Fruit fly (Drosophila melanogaster) whole organism, embryonic: ENCODE data around the gene SclA.

Experiments used
- C15 ChIP-seq: fragments of 200-800 bp; sonication (Bioruptor generic); IDR thresholded peaks from 3 replicates; pipeline ENCODE4 v1.3.6; 2022; ENCODE audit warnings: missing biosample characterization, missing genetic modification characterization
- CG10267 ChIP-seq: fragments of 200-800 bp; sonication (Bioruptor generic); optimal IDR thresholded peaks from 2 replicates; lab custom pipeline; 2018; ENCODE audit warnings: missing biosample characterization, mild to moderate bottlenecking, missing genetic modification characterization, moderate library complexity
- CG11504 ChIP-seq: fragments of 200-800 bp; sonication (Bioruptor generic); optimal IDR thresholded peaks from 3 replicates; lab custom pipeline; 2019; ENCODE audit warnings: missing biosample characterization, mild to moderate bottlenecking, missing genetic modification characterization, moderate library complexity
- CG12236 ChIP-seq: fragments of 200-800 bp; sonication (Bioruptor generic); optimal IDR thresholded peaks from 2 replicates; lab custom pipeline; 2016; ENCODE audit warnings: missing biosample characterization, missing genetic modification characterization
- CG12744 ChIP-seq: fragments of 200-800 bp; sonication (Bioruptor generic); optimal IDR thresholded peaks from 2 replicates; lab custom pipeline; 2016; ENCODE audit warnings: missing biosample characterization, missing genetic modification characterization
- CG14710 ChIP-seq: fragments of 200-800 bp; sonication (Bioruptor generic); optimal IDR thresholded peaks from 3 replicates; lab custom pipeline; 2019; ENCODE audit warnings: missing biosample characterization, mild to moderate bottlenecking, missing genetic modification characterization, moderate library complexity
- CG15269 ChIP-seq: fragments of 200-800 bp; sonication (Bioruptor generic); optimal IDR thresholded peaks from 2 replicates; lab custom pipeline; 2018; ENCODE audit warnings: missing biosample characterization, mild to moderate bottlenecking, missing genetic modification characterization, moderate library complexity
- CG18764 ChIP-seq: fragments of 200-800 bp; sonication (Bioruptor generic); optimal IDR thresholded peaks from 3 replicates; lab custom pipeline; 2016; ENCODE audit warnings: missing biosample characterization, missing genetic modification characterization
- CG2129 ChIP-seq: fragments of 200-800 bp; sonication (Bioruptor generic); IDR thresholded peaks from 2 replicates; pipeline ENCODE4 v1.3.6; 2022; ENCODE audit warnings: missing biosample characterization, missing genetic modification characterization; ENCODE audit not compliant: partially characterized antibody
- CG30020 ChIP-seq: fragments of 200-800 bp; optimal IDR thresholded peaks from 2 replicates; lab custom pipeline; 2019; ENCODE audit warnings: missing biosample characterization, mild to moderate bottlenecking, missing genetic modification characterization, moderate library complexity
- CG30431 ChIP-seq: fragments of 200-800 bp; sonication (Bioruptor generic); optimal IDR thresholded peaks from 2 replicates; lab custom pipeline; 2017; ENCODE audit warnings: missing biosample characterization, missing genetic modification characterization
- CG4282 ChIP-seq: fragments of 200-800 bp; sonication (Bioruptor generic); optimal IDR thresholded peaks from 2 replicates; lab custom pipeline; 2016; ENCODE audit warnings: missing biosample characterization, missing genetic modification characterization
- CG4730 ChIP-seq: fragments of 200-800 bp; sonication (Bioruptor generic); IDR thresholded peaks from 2 replicates; pipeline ENCODE4 v1.3.6; 2022; ENCODE audit warnings: missing biosample characterization, missing genetic modification characterization
- CG8924 ChIP-seq: fragments of 200-800 bp; optimal IDR thresholded peaks from 3 replicates; lab custom pipeline; 2019; ENCODE audit warnings: missing biosample characterization, mild to moderate bottlenecking, missing genetic modification characterization, moderate library complexity
- CG9215 ChIP-seq: fragments of 200-800 bp; sonication (Bioruptor generic); IDR thresholded peaks from 2 replicates; pipeline ENCODE4 v1.3.6; 2022; ENCODE audit warnings: missing biosample characterization, missing genetic modification characterization
- CTCF ChIP-seq: fragments of 200-800 bp; sonication (Bioruptor generic); optimal IDR thresholded peaks from 2 replicates; lab custom pipeline; 2017; ENCODE audit warnings: missing biosample characterization, mild to moderate bottlenecking, missing genetic modification characterization, moderate library complexity
- Camta ChIP-seq: fragments of 200-800 bp; sonication (Bioruptor generic); optimal IDR thresholded peaks from 2 replicates; lab custom pipeline; 2016; ENCODE audit warnings: missing biosample characterization, missing genetic modification characterization
- Dip3 ChIP-seq: fragments of 200-800 bp; sonication (Bioruptor generic); optimal IDR thresholded peaks from 3 replicates; lab custom pipeline; 2016; ENCODE audit warnings: missing biosample characterization, missing genetic modification characterization
- E2f1 ChIP-seq: fragments of 200-800 bp; sonication (Bioruptor generic); IDR thresholded peaks from 2 replicates; pipeline ENCODE4 v1.3.6; 2022; ENCODE audit warnings: missing biosample characterization, missing genetic modification characterization
- Ets97D ChIP-seq: fragments of 200-800 bp; sonication (Bioruptor generic); optimal IDR thresholded peaks from 3 replicates; lab custom pipeline; 2016; ENCODE audit warnings: missing biosample characterization, missing genetic modification characterization
- Gug ChIP-seq: fragments of 200-800 bp; sonication (Bioruptor generic); IDR thresholded peaks from 4 replicates; pipeline ENCODE4 v1.3.6; 2022; ENCODE audit warnings: missing biosample characterization, missing genetic modification characterization
- HLH4C ChIP-seq: fragments of 200-800 bp; sonication (Bioruptor generic); IDR thresholded peaks from 3 replicates; pipeline ENCODE4 v1.3.6; 2022; ENCODE audit warnings: missing biosample characterization, missing genetic modification characterization; ENCODE audit not compliant: partially characterized antibody
- Hr39 ChIP-seq: fragments of >200 bp; optimal IDR thresholded peaks from 2 replicates; lab custom pipeline; 2017
- Lpt ChIP-seq: fragments of >200 bp; optimal IDR thresholded peaks from 2 replicates; lab custom pipeline; 2018; ENCODE audit warnings: missing biosample characterization, missing genetic modification characterization
- MBD-R2 ChIP-seq: fragments of 200-800 bp; sonication (Bioruptor generic); IDR thresholded peaks from 2 replicates; pipeline ENCODE4 v1.3.6; 2022; ENCODE audit warnings: missing biosample characterization, missing genetic modification characterization
- Med ChIP-seq: fragments of 200-800 bp; sonication (Bioruptor generic); peaks from one replicate; lab custom pipeline; 2016; ENCODE audit warnings: missing biosample characterization, missing genetic modification characterization, mild to moderate bottlenecking, inconsistent platforms, moderate library complexity
- Myb ChIP-seq: fragments of 200-800 bp; sonication (Bioruptor generic); optimal IDR thresholded peaks from 2 replicates; lab custom pipeline; 2016; ENCODE audit warnings: missing biosample characterization, missing genetic modification characterization
- NFAT ChIP-seq: fragments of 200-800 bp; sonication (Bioruptor generic); IDR thresholded peaks from 2 replicates; pipeline ENCODE4 v1.3.6; 2022; ENCODE audit warnings: missing biosample characterization, missing genetic modification characterization
- Opbp ChIP-seq: fragments of 200-800 bp; sonication (Bioruptor generic); IDR thresholded peaks from 3 replicates; pipeline ENCODE4 v1.3.6; 2022; ENCODE audit warnings: missing biosample characterization, missing genetic modification characterization; ENCODE audit not compliant: partially characterized antibody
- Scr ChIP-seq: fragments of 200-800 bp; sonication (Bioruptor generic); IDR thresholded peaks from 2 replicates; pipeline ENCODE4 v1.3.6; 2022; ENCODE audit warnings: missing biosample characterization, missing genetic modification characterization; ENCODE audit not compliant: partially characterized antibody
- Sin3A ChIP-seq: fragments of >200 bp; optimal IDR thresholded peaks from 2 replicates; lab custom pipeline; 2018
- Six4 ChIP-seq: fragments of 200-800 bp; sonication (Bioruptor generic); optimal IDR thresholded peaks from 2 replicates; lab custom pipeline; 2016; ENCODE audit warnings: missing biosample characterization, missing genetic modification characterization
- Sry-δ ChIP-seq: fragments of 200-800 bp; sonication (Bioruptor generic); optimal IDR thresholded peaks from 2 replicates; lab custom pipeline; 2016; ENCODE audit warnings: missing biosample characterization, missing genetic modification characterization
- amos ChIP-seq: fragments of 200-800 bp; sonication (Bioruptor generic); IDR thresholded peaks from 2 replicates; pipeline ENCODE4 v1.3.6; 2022; ENCODE audit warnings: missing biosample characterization, missing genetic modification characterization; ENCODE audit not compliant: partially characterized antibody
- az2 ChIP-seq: fragments of 200-800 bp; sonication (Bioruptor generic); optimal IDR thresholded peaks from 3 replicates; lab custom pipeline; 2016; ENCODE audit warnings: missing biosample characterization, missing genetic modification characterization
- bcd ChIP-seq: fragments of 200-800 bp; sonication (Bioruptor generic); optimal IDR thresholded peaks from 2 replicates; lab custom pipeline; 2017; ENCODE audit warnings: missing biosample characterization, mild to moderate bottlenecking, missing genetic modification characterization
- cato ChIP-seq: fragments of 200-800 bp; sonication (Bioruptor generic); optimal IDR thresholded peaks from 2 replicates; lab custom pipeline; 2016; ENCODE audit warnings: missing biosample characterization, missing genetic modification characterization, borderline replicate concordance
- cg ChIP-seq: fragments of 200-800 bp; sonication (Bioruptor generic); optimal IDR thresholded peaks from 3 replicates; lab custom pipeline; 2019; ENCODE audit warnings: missing biosample characterization, mild to moderate bottlenecking, missing genetic modification characterization, moderate library complexity
- ewg ChIP-seq: fragments of 200-800 bp; sonication (Bioruptor generic); optimal IDR thresholded peaks from 3 replicates; lab custom pipeline; 2017; ENCODE audit warnings: mild to moderate bottlenecking, missing biosample characterization, missing genetic modification reagents, missing genetic modification characterization
- insv ChIP-seq, 2 experiments: fragments of 200-800 bp; sonication (Bioruptor generic); optimal IDR thresholded peaks; 3 replicates each; lab custom pipeline; 2016 to 2018; ENCODE audit warnings: missing biosample characterization in 2 of 2, missing genetic modification characterization in 2 of 2
- ken ChIP-seq: fragments of 200-800 bp; sonication (Bioruptor generic); IDR thresholded peaks from 3 replicates; pipeline ENCODE4 v1.3.6; 2022; ENCODE audit warnings: missing biosample characterization, missing genetic modification characterization
- nerfin-1 ChIP-seq: fragments of 200-800 bp; sonication (Bioruptor generic); optimal IDR thresholded peaks from 3 replicates; lab custom pipeline; 2019; ENCODE audit warnings: missing biosample characterization, mild to moderate bottlenecking, missing genetic modification characterization, moderate library complexity
- pita ChIP-seq: fragments of 200-800 bp; sonication (Bioruptor generic); optimal IDR thresholded peaks from 2 replicates; lab custom pipeline; 2017; ENCODE audit warnings: missing biosample characterization, mild to moderate bottlenecking, missing genetic modification characterization
- pnt ChIP-seq: fragments of 200-800 bp; sonication (Bioruptor generic); optimal IDR thresholded peaks from 3 replicates; lab custom pipeline; 2016; ENCODE audit warnings: missing biosample characterization, missing genetic modification characterization
- pzg ChIP-seq: fragments of 200-800 bp; sonication (Bioruptor generic); optimal IDR thresholded peaks from 3 replicates; lab custom pipeline; 2018; ENCODE audit warnings: missing biosample characterization, mild to moderate bottlenecking, missing genetic modification characterization, moderate library complexity
- rib ChIP-seq: fragments of 200-800 bp; sonication (Bioruptor generic); IDR thresholded peaks from 2 replicates; pipeline ENCODE4 v1.3.6; 2022; ENCODE audit warnings: missing biosample characterization, missing genetic modification characterization
- sisA ChIP-seq: fragments of 200-800 bp; sonication (Bioruptor generic); IDR thresholded peaks from 2 replicates; pipeline ENCODE4 v1.3.6; 2022; ENCODE audit warnings: missing biosample characterization, missing genetic modification characterization
- tna ChIP-seq: fragments of 200-800 bp; sonication (Bioruptor generic); IDR thresholded peaks from 2 replicates; pipeline ENCODE4 v1.3.6; 2022; ENCODE audit warnings: missing biosample characterization, missing genetic modification characterization; ENCODE audit not compliant: partially characterized antibody
- toy ChIP-seq: fragments of 200-800 bp; sonication (Bioruptor generic); IDR thresholded peaks from 2 replicates; pipeline ENCODE4 v1.3.6; 2022; ENCODE audit warnings: missing biosample characterization, missing genetic modification characterization
- unpg ChIP-seq: fragments of 200-800 bp; sonication (Bioruptor generic); optimal IDR thresholded peaks from 3 replicates; lab custom pipeline; 2018; ENCODE audit warnings: missing biosample characterization, mild to moderate bottlenecking, missing genetic modification characterization, moderate library complexity
- vnd ChIP-seq: fragments of 200-800 bp; sonication (Bioruptor generic); IDR thresholded peaks from 3 replicates; pipeline ENCODE4 v1.3.6; 2022; ENCODE audit warnings: missing biosample characterization, missing genetic modification characterization; ENCODE audit not compliant: partially characterized antibody
- zfh2 ChIP-seq: fragments of 200-800 bp; sonication (Bioruptor generic); optimal IDR thresholded peaks from 2 replicates; lab custom pipeline; 2016; ENCODE audit warnings: missing biosample characterization, missing genetic modification characterization

The SclA gene

DNA sequence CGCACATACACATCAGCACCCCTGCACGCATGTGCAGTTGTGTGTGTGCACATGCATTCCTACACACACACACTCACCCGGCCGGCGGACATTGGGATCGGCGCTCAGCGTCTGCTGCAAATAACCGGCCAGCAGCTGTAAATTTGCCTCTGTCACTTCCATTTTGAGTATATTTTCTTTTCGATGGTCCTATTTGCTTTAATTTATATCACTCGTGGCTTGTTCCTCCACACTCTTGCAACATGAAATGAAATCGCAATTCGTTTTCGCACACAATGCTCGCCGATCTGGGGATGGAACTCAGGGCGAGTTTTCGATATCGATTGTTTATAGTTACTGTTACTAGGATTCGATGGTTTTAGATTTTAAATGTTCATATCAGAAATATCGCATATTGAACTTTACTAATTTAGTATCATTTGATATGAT, 12.9 kb upstream of the SclA start, which contains the start of gene Cse1 (continued):
- TF ChIP-seq CG2129 (GFP tag; lab: Robert Waterston, UW) (peak; percentile 56), CG12236 (GFP tag; lab: Kevin White, UChicago) (no peak), vnd (0 out of 3 replicates have a peak, but pooled peaks have one; percentile 27), Sin3A (lab: Kevin White, UChicago) (peak; percentile 68), NFAT (GFP tag; lab: Robert Waterston, UW) (no peak), cg (GFP tag; lab: Kevin White, UChicago) (peak; percentile 93), C15 (no peak), Med (GFP tag; lab: Kevin White, UChicago) (peak; percentile 59), amos (peak; percentile 69), insv (GFP tag; optimal IDR thresholded peaks at IDR 0.05; lab: Kevin White, UChicago) (peak in 1 of 2 experiments; percentile 34), CG9215 (GFP tag; lab: Robert Waterston, UW) (no peak), rib (GFP tag; lab: Robert Waterston, UW) (peak; percentile 75; the same call in 1 of the 2 replicates), nerfin-1 (tag; lab: Kevin White, UChicago) (peak; percentile 98), Lpt (GFP tag; lab: Kevin White, UChicago) (no peak), CG14710 (tag; lab: Kevin White, UChicago) (peak; percentile 16), CG12744 (no peak), toy (GFP tag; lab: Robert Waterston, UW) (no peak), CTCF (no peak), Sry-δ (GFP tag; lab: Kevin White, UChicago) (peak; percentile 81), Six4 (GFP tag; lab: Kevin White, UChicago) (no peak), pzg (GFP tag; lab: Kevin White, UChicago) (peak; percentile 34), E2f1 (GFP tag; lab: Robert Waterston, UW) (peak; percentile 32; the same call in 1 of the 2 replicates), MBD-R2 (GFP tag; lab: Robert Waterston, UW) (peak; percentile 45; the same call in 1 of the 2 replicates), pita (no peak), unpg (GFP tag; lab: Kevin White, UChicago) (no peak), ewg (GFP tag; lab: Kevin White, UChicago) (peak; percentile 67), Hr39 (no peak), Myb (GFP tag; lab: Kevin White, UChicago) (peak; percentile 12), HLH4C (peak; percentile 50), Camta (no peak), CG8924 (tag; lab: Kevin White, UChicago) (no peak)
- TF ChIP-seq, all 482 proteins: peak for 56

DNA sequence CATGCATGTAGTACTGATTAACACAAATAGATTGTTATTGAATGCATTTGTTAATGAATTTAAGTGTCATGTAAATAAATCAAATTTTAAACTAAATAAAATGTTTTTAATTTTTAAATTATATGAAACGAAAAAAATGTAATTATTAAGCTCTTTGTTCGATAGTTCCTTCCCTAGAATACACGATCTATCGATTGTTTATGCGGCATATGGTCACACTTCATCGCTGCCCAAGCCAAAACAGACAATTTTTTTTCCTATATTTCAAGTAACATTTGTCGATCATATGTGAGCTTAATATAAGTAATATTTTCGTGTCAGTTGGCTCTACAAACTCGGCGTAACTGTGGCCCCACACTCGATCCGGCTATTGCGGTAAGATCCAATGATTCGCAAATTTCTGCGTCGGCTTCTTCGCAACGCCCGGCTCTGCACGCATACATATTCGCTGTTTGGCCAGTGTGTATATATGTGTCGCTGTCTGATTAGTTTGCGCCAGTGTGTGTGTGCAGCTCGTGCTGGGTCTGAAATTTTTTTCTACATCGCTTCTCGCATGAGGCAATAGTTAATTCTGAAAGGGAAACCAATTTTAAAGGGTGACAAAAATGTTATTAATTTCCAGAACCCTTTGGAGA, 10.8 kb upstream of the SclA start, which contains the start of gene AspRS-m:
Gene AspRS-m, plus strand, starts transcription at position 207 of the 635 bp plus-strand sequence.
- TF ChIP-seq az2 (GFP tag; lab: Kevin White, UChicago) = peak; percentile 17
- no peak for TF ChIP-seq CG15269
- no peak for TF ChIP-seq zfh2 (GFP tag; lab: Kevin White, UChicago)
- TF ChIP-seq ken (GFP tag; lab: Robert Waterston, UW) = no peak
- no peak for TF ChIP-seq pnt (GFP tag; lab: Kevin White, UChicago)
- TF ChIP-seq CG30431 (GFP tag; lab: Kevin White, UChicago) = no peak
- no peak for TF ChIP-seq CG4730 (GFP tag; lab: Robert Waterston, UW)
- TF ChIP-seq bcd = no peak
- no peak; the same call in 3 of the 4 replicates for TF ChIP-seq Gug (GFP tag; lab: Robert Waterston, UW)
- TF ChIP-seq CG4282 (GFP tag; lab: Kevin White, UChicago) = no peak
- peak; percentile 11 for TF ChIP-seq CG30020 (tag; lab: Kevin White, UChicago)
- TF ChIP-seq Ets97D = no peak
- no peak for TF ChIP-seq cato (GFP tag; lab: Kevin White, UChicago)
- no peak for TF ChIP-seq CG10267
- TF ChIP-seq CG11504 = no peak
- TF ChIP-seq CG18764 (GFP tag; lab: Kevin White, UChicago) = no peak
- TF ChIP-seq Opbp (GFP tag; lab: Robert Waterston, UW) = peak; percentile 88; the same call in 2 of the 3 replicates
- TF ChIP-seq tna = peak; percentile 77; the same call in 1 of the 2 replicates
- TF ChIP-seq Dip3 (GFP tag; lab: Kevin White, UChicago) = no peak
- TF ChIP-seq sisA (GFP tag; lab: Robert Waterston, UW) = peak; percentile 31; the same call in 1 of the 2 replicates
- TF ChIP-seq Scr (GFP tag; lab: Robert Waterston, UW) = peak; percentile 88
